Worm (Caenorhabditis elegans): ENCODE measurements around the gene chca-1.

DNA sequence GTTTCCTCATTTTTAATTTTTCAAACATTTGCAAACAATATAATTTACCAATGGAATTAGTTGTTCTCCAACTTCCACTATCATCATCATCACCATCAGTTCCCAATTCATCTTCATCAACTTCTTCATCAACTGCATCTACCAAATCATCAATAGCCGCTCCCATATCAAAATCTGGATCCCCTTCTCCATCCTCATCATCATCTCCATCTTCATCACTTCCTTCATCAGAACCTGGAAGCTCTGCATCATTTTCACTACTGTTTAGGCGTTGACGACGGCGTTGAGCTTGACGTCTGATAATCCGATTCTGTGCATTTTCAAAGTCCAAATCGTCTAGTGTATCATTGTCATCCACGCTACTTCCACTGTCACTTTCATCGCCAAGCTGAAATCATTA is 46.7 kb downstream of the chca-1 start:
- TF ChIP-seq ceh-82 (tag; optimal IDR thresholded peaks at IDR 0.05) (no peak), nhr-237 (tag; optimal IDR thresholded peaks at IDR 0.05) (no peak), lin-15B (tag; optimal IDR thresholded peaks at IDR 0.05) (no peak), nhr-77 (tag; optimal IDR thresholded peaks at IDR 0.05) (no peak), aly-2 (tag; optimal IDR thresholded peaks at IDR 0.05) (no peak), ztf-4 (tag; optimal IDR thresholded peaks at IDR 0.05) (no peak), skn-1 (tag; optimal IDR thresholded peaks at IDR 0.05) (no peak), unc-62 (GFP tag; optimal IDR thresholded peaks at IDR 0.05) (no peak), elt-1 (tag; optimal IDR thresholded peaks at IDR 0.05) (no peak), elt-3 (tag; optimal IDR thresholded peaks at IDR 0.05) (no peak), mdl-1 (tag; optimal IDR thresholded peaks at IDR 0.05) (no peak), nhr-23 (tag; optimal IDR thresholded peaks at IDR 0.05) (no peak)
